Fruit fly (Drosophila melanogaster): ENCODE data around the gene Smyd4-2.

Gene Smyd4-2

dm6 chr3L:12363729-12364128 is 38.0 kb downstream of the Smyd4-2 start:
- no peak for TF ChIP-seq Rel (GFP tag; optimal IDR thresholded peaks at IDR 0.05)
- no peak for TF ChIP-seq Rel (tag; optimal IDR thresholded peaks at IDR 0.05)
- TF ChIP-seq Dif (GFP tag; optimal IDR thresholded peaks at IDR 0.05; ENCODE audit: partially characterized antibody): no peak
- no peak for TF ChIP-seq OdsH (GFP tag; optimal IDR thresholded peaks at IDR 0.05)
- no peak for TF ChIP-seq pan (optimal IDR thresholded peaks at IDR 0.05)
- no peak for TF ChIP-seq tai (GFP tag; optimal IDR thresholded peaks at IDR 0.05)

- TF ChIP-seq Vsx2 (GFP tag; optimal IDR thresholded peaks at IDR 0.05; ENCODE audit: partially characterized antibody): no peak
- no peak for TF ChIP-seq HLH106 (tag; optimal IDR thresholded peaks at IDR 0.05)
- no peak for TF ChIP-seq Mio (GFP tag; optimal IDR thresholded peaks at IDR 0.05)
- TF ChIP-seq OdsH (GFP tag; optimal IDR thresholded peaks at IDR 0.05): no peak
- TF ChIP-seq Hnf4 (GFP tag; optimal IDR thresholded peaks at IDR 0.05): no peak
- no peak for TF ChIP-seq Abd-B (GFP tag; optimal IDR thresholded peaks at IDR 0.05)
- no peak for TF ChIP-seq CG32264 (GFP tag; optimal IDR thresholded peaks at IDR 0.05)
- no peak for TF ChIP-seq sage (GFP tag; optimal IDR thresholded peaks at IDR 0.05)
- TF ChIP-seq rgr (GFP tag; optimal IDR thresholded peaks at IDR 0.05): no peak
- no peak for TF ChIP-seq tai (GFP tag; optimal IDR thresholded peaks at IDR 0.05)
- TF ChIP-seq ey (GFP tag; optimal IDR thresholded peaks at IDR 0.05): no peak
- no peak for TF ChIP-seq Hr83 (GFP tag; optimal IDR thresholded peaks at IDR 0.05; ENCODE audit: poor library complexity, severe bottlenecking)
- no peak for TF ChIP-seq foxo (GFP tag; optimal IDR thresholded peaks at IDR 0.05)
- no peak for TF ChIP-seq lola (GFP tag; optimal IDR thresholded peaks at IDR 0.05)
- no peak for TF ChIP-seq dl (GFP tag; optimal IDR thresholded peaks at IDR 0.05; ENCODE audit: insufficient read depth in 1 of 2, partially characterized antibody in 2 of 2)
- no peak for TF ChIP-seq CrebA (GFP tag; optimal IDR thresholded peaks at IDR 0.05; ENCODE audit: borderline replicate concordance)
- no peak for TF ChIP-seq Sp1 (GFP tag; optimal IDR thresholded peaks at IDR 0.05)
- TF ChIP-seq woc (GFP tag; optimal IDR thresholded peaks at IDR 0.05): no peak
- no peak for TF ChIP-seq usp (GFP tag; optimal IDR thresholded peaks at IDR 0.05)
These were observed 50.3 kb downstream of the Smyd4-2 start, which contains the start of gene CrzR for dm6 chr3L:12351440-12351839. CrzR (minus strand) TSS chr3L:12351544.

dm6 chr3L:12350307-12350706 is 51.4 kb downstream of the Smyd4-2 start:
- TF ChIP-seq dmrt93B (GFP tag; optimal IDR thresholded peaks at IDR 0.05) (no peak), Abd-B (GFP tag; optimal IDR thresholded peaks at IDR 0.05) (no peak), sv (GFP tag; optimal IDR thresholded peaks at IDR 0.05) (no peak), dl (GFP tag; optimal IDR thresholded peaks at IDR 0.05; ENCODE audit: insufficient read depth in 1 of 2, partially characterized antibody in 2 of 2) (no peak), Hr83 (GFP tag; optimal IDR thresholded peaks at IDR 0.05; ENCODE audit: poor library complexity, severe bottlenecking) (no peak), dsf (GFP tag; optimal IDR thresholded peaks at IDR 0.05; ENCODE audit: borderline replicate concordance) (no peak), psq (GFP tag; optimal IDR thresholded peaks at IDR 0.05) (no peak), br (GFP tag; optimal IDR thresholded peaks at IDR 0.05) (no peak), usp (GFP tag; optimal IDR thresholded peaks at IDR 0.05) (no peak), CG9705 (GFP tag; optimal IDR thresholded peaks at IDR 0.05) (no peak), Rel (GFP tag; optimal IDR thresholded peaks at IDR 0.05) (no peak), Rel (tag; optimal IDR thresholded peaks at IDR 0.05) (no peak), brk (GFP tag; optimal IDR thresholded peaks at IDR 0.05) (no peak), CrebA (GFP tag; optimal IDR thresholded peaks at IDR 0.05; ENCODE audit: borderline replicate concordance) (no peak), h (GFP tag; optimal IDR thresholded peaks at IDR 0.05) (no peak), tai (GFP tag; optimal IDR thresholded peaks at IDR 0.05) (no peak), Sp1 (GFP tag; optimal IDR thresholded peaks at IDR 0.05) (no peak), sage (GFP tag; optimal IDR thresholded peaks at IDR 0.05) (no peak), GATAd (GFP tag; optimal IDR thresholded peaks at IDR 0.05) (no peak), Myc (optimal IDR thresholded peaks at IDR 0.05) (no peak)
